Fruit fly (Drosophila melanogaster) whole organism, prepupa: Measurements from ENCODE around the gene CG11398.

Experiments used
- Blimp-1 ChIP-seq: fragments of 200-800 bp; sonication (Bioruptor generic); optimal IDR thresholded peaks from 3 replicates; lab custom pipeline; 2017; ENCODE audit warnings: missing biosample characterization, missing genetic modification characterization, mild to moderate bottlenecking, moderate library complexity, missing genetic modification reagents
- CG10631 ChIP-seq: fragments of 200-800 bp; sonication (Bioruptor generic); optimal IDR thresholded peaks from 2 replicates; lab custom pipeline; 2016; ENCODE audit warnings: missing biosample characterization, missing genetic modification characterization
- CG10669 ChIP-seq: fragments of 200-800 bp; sonication (Bioruptor generic); optimal IDR thresholded peaks from 3 replicates; lab custom pipeline; 2018; ENCODE audit warnings: missing biosample characterization, mild to moderate bottlenecking, missing genetic modification characterization, moderate library complexity
- CG11294 ChIP-seq: fragments of 200-800 bp; sonication (Bioruptor generic); IDR thresholded peaks from 2 replicates; pipeline ENCODE4 v1.3.6; 2022; ENCODE audit warnings: missing biosample characterization, missing genetic modification characterization
- CG11762 ChIP-seq: fragments of 200-800 bp; sonication (Bioruptor generic); optimal IDR thresholded peaks from 3 replicates; lab custom pipeline; 2016; ENCODE audit warnings: missing biosample characterization, missing genetic modification characterization; ENCODE audit not compliant: insufficient read depth
- CG11902 ChIP-seq: fragments of 200-800 bp; sonication (Bioruptor generic); optimal IDR thresholded peaks from 3 replicates; lab custom pipeline; 2016; ENCODE audit warnings: missing biosample characterization, missing genetic modification characterization
- CG1621 ChIP-seq: fragments of 200-800 bp; sonication (Bioruptor generic); optimal IDR thresholded peaks from 3 replicates; lab custom pipeline; 2018; ENCODE audit warnings: missing biosample characterization, mild to moderate bottlenecking, missing genetic modification characterization
- CG3032 ChIP-seq: fragments of 200-800 bp; optimal IDR thresholded peaks from 2 replicates; lab custom pipeline; 2019; ENCODE audit warnings: missing biosample characterization, mild to moderate bottlenecking, missing genetic modification characterization, moderate library complexity
- CG31627 ChIP-seq: fragments of 200-800 bp; sonication (Bioruptor generic); optimal IDR thresholded peaks from 3 replicates; lab custom pipeline; 2016; ENCODE audit warnings: missing biosample characterization, missing genetic modification characterization
- CG32006 ChIP-seq: fragments of 200-800 bp; sonication (Bioruptor generic); optimal IDR thresholded peaks from 3 replicates; lab custom pipeline; 2017; ENCODE audit warnings: missing biosample characterization, mild to moderate bottlenecking, missing genetic modification characterization
- CG3919 ChIP-seq: fragments of 200-800 bp; sonication (Bioruptor generic); optimal IDR thresholded peaks from 3 replicates; lab custom pipeline; 2016; ENCODE audit warnings: missing biosample characterization, missing genetic modification characterization
- CG4318 ChIP-seq: fragments of 200-800 bp; sonication (Bioruptor generic); optimal IDR thresholded peaks from 3 replicates; lab custom pipeline; 2017; ENCODE audit warnings: missing biosample characterization, mild to moderate bottlenecking, missing genetic modification characterization
- CG6163 ChIP-seq: fragments of 200-800 bp; sonication (Bioruptor generic); IDR thresholded peaks from 3 replicates; pipeline ENCODE4 v1.3.6; 2022; ENCODE audit warnings: missing biosample characterization, missing genetic modification characterization
- CG6276 ChIP-seq: fragments of 200-800 bp; sonication (Bioruptor generic); optimal IDR thresholded peaks from 2 replicates; lab custom pipeline; 2017; ENCODE audit warnings: missing biosample characterization, mild to moderate bottlenecking, missing genetic modification characterization
- CG6792 ChIP-seq: fragments of 200-800 bp; sonication (Bioruptor generic); optimal IDR thresholded peaks from 3 replicates; lab custom pipeline; 2016; ENCODE audit warnings: missing biosample characterization, missing genetic modification characterization
- CG6808 ChIP-seq: fragments of 200-800 bp; sonication (Bioruptor generic); optimal IDR thresholded peaks from 3 replicates; lab custom pipeline; 2017; ENCODE audit warnings: missing biosample characterization, missing genetic modification characterization, mild to moderate bottlenecking, moderate library complexity, missing genetic modification reagents
- CG6854 ChIP-seq: fragments of 200-800 bp; sonication (Bioruptor generic); optimal IDR thresholded peaks from 2 replicates; lab custom pipeline; 2017; ENCODE audit warnings: missing biosample characterization, mild to moderate bottlenecking, missing genetic modification characterization
- CG7368 ChIP-seq: fragments of 200-800 bp; sonication (Bioruptor generic); optimal IDR thresholded peaks from 3 replicates; lab custom pipeline; 2016; ENCODE audit warnings: missing biosample characterization, missing genetic modification characterization
- CG8119 ChIP-seq: fragments of 200-800 bp; sonication (Bioruptor generic); IDR thresholded peaks from 3 replicates; pipeline ENCODE4 v1.3.6; 2022; ENCODE audit warnings: missing biosample characterization, missing genetic modification characterization
- CG8632 ChIP-seq: fragments of 200-800 bp; sonication (Bioruptor generic); optimal IDR thresholded peaks from 3 replicates; lab custom pipeline; 2016; ENCODE audit warnings: missing biosample characterization, missing genetic modification characterization
- CG9139 ChIP-seq: fragments of 200-800 bp; sonication (Bioruptor generic); optimal IDR thresholded peaks from 3 replicates; lab custom pipeline; 2017; ENCODE audit warnings: missing biosample characterization, mild to moderate bottlenecking, missing genetic modification characterization
- Eip75B ChIP-seq: fragments of 200-800 bp; sonication (Bioruptor generic); optimal IDR thresholded peaks from 3 replicates; lab custom pipeline; 2016; ENCODE audit warnings: missing biosample characterization, missing genetic modification characterization
- Eip78C ChIP-seq: fragments of 200-800 bp; sonication (Bioruptor generic); peaks from one replicate; lab custom pipeline; 2016; ENCODE audit warnings: missing biosample characterization, missing genetic modification characterization
- Eip93F ChIP-seq: fragments of 200-800 bp; sonication (Bioruptor generic); optimal IDR thresholded peaks from 2 replicates; lab custom pipeline; 2016; ENCODE audit warnings: missing biosample characterization, mild to moderate bottlenecking, missing genetic modification characterization
- Ets21C ChIP-seq: fragments of 200-800 bp; sonication (Bioruptor generic); optimal IDR thresholded peaks from 3 replicates; lab custom pipeline; 2016; ENCODE audit warnings: missing biosample characterization, missing genetic modification characterization
- Gug ChIP-seq: fragments of 200-800 bp; sonication (Bioruptor generic); IDR thresholded peaks from 2 replicates; pipeline ENCODE4 v1.3.6; 2022; ENCODE audit warnings: missing biosample characterization, missing genetic modification characterization
- Hr39 ChIP-seq: fragments of 200-800 bp; sonication (Bioruptor generic); optimal IDR thresholded peaks from 2 replicates; lab custom pipeline; 2016; ENCODE audit warnings: missing biosample characterization, missing genetic modification characterization
- Hr4 ChIP-seq: fragments of 200-800 bp; sonication (Bioruptor generic); optimal IDR thresholded peaks from 3 replicates; lab custom pipeline; 2016; ENCODE audit warnings: missing biosample characterization, missing genetic modification characterization
- Lpt ChIP-seq: fragments of 200-800 bp; sonication (Bioruptor generic); optimal IDR thresholded peaks from 3 replicates; lab custom pipeline; 2016; ENCODE audit warnings: missing biosample characterization, missing genetic modification characterization
- Met ChIP-seq: fragments of 200-800 bp; sonication (Bioruptor generic); optimal IDR thresholded peaks from 3 replicates; lab custom pipeline; 2016; ENCODE audit warnings: missing biosample characterization, missing genetic modification characterization
- OdsH ChIP-seq: fragments of 200-800 bp; sonication (Bioruptor generic); optimal IDR thresholded peaks from 3 replicates; lab custom pipeline; 2016; ENCODE audit warnings: missing biosample characterization, missing genetic modification characterization
- Smox ChIP-seq: fragments of 200-800 bp; sonication (Bioruptor generic); optimal IDR thresholded peaks from 3 replicates; lab custom pipeline; 2016; ENCODE audit warnings: missing biosample characterization, missing genetic modification characterization
- Sox102F ChIP-seq: fragments of 200-800 bp; sonication (Bioruptor generic); optimal IDR thresholded peaks from 2 replicates; lab custom pipeline; 2016; ENCODE audit warnings: missing biosample characterization, mild to moderate bottlenecking, missing genetic modification characterization
- Sox15 ChIP-seq: fragments of 200-800 bp; sonication (Bioruptor generic); optimal IDR thresholded peaks from 3 replicates; lab custom pipeline; 2016; ENCODE audit warnings: missing biosample characterization, missing genetic modification characterization
- achi ChIP-seq: fragments of 200-800 bp; sonication (Bioruptor generic); optimal IDR thresholded peaks from 3 replicates; lab custom pipeline; 2016; ENCODE audit warnings: missing biosample characterization, missing genetic modification characterization
- acj6 ChIP-seq: fragments of 200-800 bp; sonication (Bioruptor generic); optimal IDR thresholded peaks from 3 replicates; lab custom pipeline; 2016; ENCODE audit warnings: missing biosample characterization, missing genetic modification characterization
- cyc ChIP-seq: fragments of 200-800 bp; sonication (Bioruptor generic); optimal IDR thresholded peaks from 3 replicates; lab custom pipeline; 2016; ENCODE audit warnings: missing biosample characterization, missing genetic modification characterization
- dac ChIP-seq: fragments of 200-800 bp; sonication (Bioruptor generic); optimal IDR thresholded peaks from 2 replicates; lab custom pipeline; 2017; ENCODE audit warnings: missing biosample characterization, mild to moderate bottlenecking, missing genetic modification characterization
- dsx ChIP-seq: fragments of 200-800 bp; optimal IDR thresholded peaks from 3 replicates; lab custom pipeline; 2019; ENCODE audit warnings: missing biosample characterization, mild to moderate bottlenecking, missing genetic modification characterization, moderate library complexity; ENCODE audit not compliant: poor library complexity, severe bottlenecking
- fd59A ChIP-seq: fragments of 200-800 bp; sonication (Bioruptor generic); optimal IDR thresholded peaks from 2 replicates; lab custom pipeline; 2017; ENCODE audit warnings: missing biosample characterization, mild to moderate bottlenecking, missing genetic modification characterization, missing genetic modification reagents
- fd85E ChIP-seq: fragments of 200-800 bp; sonication (Bioruptor generic); optimal IDR thresholded peaks from 3 replicates; lab custom pipeline; 2016; ENCODE audit warnings: missing biosample characterization, missing genetic modification characterization
- fkh ChIP-seq: fragments of 200-800 bp; sonication (Bioruptor generic); optimal IDR thresholded peaks from 3 replicates; lab custom pipeline; 2017; ENCODE audit warnings: missing biosample characterization, mild to moderate bottlenecking, missing genetic modification characterization, moderate library complexity
- lz ChIP-seq: fragments of 200-800 bp; sonication (Bioruptor generic); optimal IDR thresholded peaks from 3 replicates; lab custom pipeline; 2016; ENCODE audit warnings: missing biosample characterization, missing genetic modification characterization
- net ChIP-seq: fragments of 200-800 bp; sonication (Bioruptor generic); optimal IDR thresholded peaks from 3 replicates; lab custom pipeline; 2016; ENCODE audit warnings: missing biosample characterization, missing genetic modification characterization
- pdm3 ChIP-seq: fragments of 200-800 bp; sonication (Bioruptor generic); optimal IDR thresholded peaks from 3 replicates; lab custom pipeline; 2016; ENCODE audit warnings: missing biosample characterization, missing genetic modification characterization
- salr ChIP-seq, 2 experiments: fragments of 200-800 bp; sonication (Bioruptor generic); optimal IDR thresholded peaks; 3 replicates each; lab custom pipeline; 2016 to 2018; ENCODE audit warnings: missing biosample characterization in 2 of 2, missing genetic modification characterization in 2 of 2, mild to moderate bottlenecking in 1 of 2
- spab ChIP-seq: fragments of 200-800 bp; sonication (Bioruptor generic); optimal IDR thresholded peaks from 2 replicates; lab custom pipeline; 2017; ENCODE audit warnings: missing biosample characterization, mild to moderate bottlenecking, missing genetic modification characterization, missing genetic modification reagents
- ss ChIP-seq, 2 experiments: fragments of 200-800 bp; sonication (Bioruptor generic); optimal IDR thresholded peaks; 2 replicates in 1 of 2; 3 replicates in 1 of 2; lab custom pipeline; 2017 to 2018; ENCODE audit warnings: mild to moderate bottlenecking in 2 of 2, missing biosample characterization in 2 of 2, missing genetic modification characterization in 2 of 2, moderate library complexity in 1 of 2
- svp ChIP-seq: fragments of 200-800 bp; sonication (Bioruptor generic); peaks from one replicate; lab custom pipeline; 2016; ENCODE audit warnings: missing biosample characterization, missing genetic modification characterization
- topi ChIP-seq: fragments of 200-800 bp; sonication (Bioruptor generic); optimal IDR thresholded peaks from 3 replicates; lab custom pipeline; 2016; ENCODE audit warnings: missing biosample characterization, missing genetic modification characterization
- vri ChIP-seq: fragments of 200-800 bp; sonication (Bioruptor generic); optimal IDR thresholded peaks from 3 replicates; lab custom pipeline; 2016; ENCODE audit warnings: missing biosample characterization, mild to moderate bottlenecking, missing genetic modification characterization

The CG11398 gene

dm6 chrX:1209251-1210020 lies 5.5 kb downstream of the CG11398 start, which contains the start of gene CG11382:
Gene CG11382, plus strand, starts transcription at chrX:1209970.
- TF ChIP-seq CG1621 (tag; lab: Kevin White, UChicago), result no peak
- peak; percentile 14 for TF ChIP-seq Eip78C (GFP tag; lab: Kevin White, UChicago)
- no peak for TF ChIP-seq CG7368 (GFP tag; lab: Kevin White, UChicago)
- TF ChIP-seq Hr39 (GFP tag; lab: Kevin White, UChicago), result no peak
- TF ChIP-seq Smox (GFP tag; lab: Kevin White, UChicago), result peak; percentile 28
- TF ChIP-seq CG6854 (GFP tag; lab: Kevin White, UChicago), result no peak
- TF ChIP-seq Gug (GFP tag; lab: Robert Waterston, UW), result no peak
- no peak for TF ChIP-seq fkh
- TF ChIP-seq CG8119, result no peak
- no peak for TF ChIP-seq CG8632 (GFP tag; lab: Kevin White, UChicago)
- no peak for TF ChIP-seq dac (GFP tag; lab: Kevin White, UChicago)
- TF ChIP-seq CG3919 (GFP tag; lab: Kevin White, UChicago), result peak; percentile 20
- peak; percentile 37 for TF ChIP-seq Hr4 (GFP tag; lab: Kevin White, UChicago)
- no peak for TF ChIP-seq CG6808 (GFP tag; lab: Kevin White, UChicago)
- no peak for TF ChIP-seq vri (GFP tag; lab: Kevin White, UChicago)
- TF ChIP-seq lz (GFP tag; lab: Kevin White, UChicago), result no peak
- no peak for TF ChIP-seq CG4318 (GFP tag; lab: Kevin White, UChicago)
- no peak for TF ChIP-seq CG31627 (GFP tag; lab: Kevin White, UChicago)
- peak; percentile 28 for TF ChIP-seq topi (GFP tag; lab: Kevin White, UChicago)
- peak; percentile 24 for TF ChIP-seq pdm3 (GFP tag; lab: Kevin White, UChicago)
- no peak for TF ChIP-seq CG6276 (GFP tag; lab: Kevin White, UChicago)
- no peak for TF ChIP-seq Eip93F
- TF ChIP-seq CG10669, result no peak
- TF ChIP-seq CG6163 (GFP tag; lab: Robert Waterston, UW), result no peak
- peak; percentile 26 for TF ChIP-seq CG10631 (GFP tag; lab: Kevin White, UChicago)
- no peak for TF ChIP-seq CG9139 (GFP tag; lab: Kevin White, UChicago)
- TF ChIP-seq achi (GFP tag; lab: Kevin White, UChicago), result no peak
- TF ChIP-seq Ets21C, result no peak
- no peak for TF ChIP-seq net (GFP tag; lab: Kevin White, UChicago)
- peak; percentile 52 for TF ChIP-seq svp
- no peak for TF ChIP-seq fd59A
- no peak for TF ChIP-seq CG11294
- peak; percentile 14 for TF ChIP-seq Sox102F (GFP tag; lab: Kevin White, UChicago)
- TF ChIP-seq acj6 (GFP tag; lab: Kevin White, UChicago), result no peak
- TF ChIP-seq Met (GFP tag; lab: Kevin White, UChicago), result peak; percentile 39
- TF ChIP-seq spab (GFP tag; lab: Kevin White, UChicago), result no peak
- no peak for TF ChIP-seq dsx
- TF ChIP-seq fd85E (GFP tag; lab: Kevin White, UChicago), result no peak
- no peak for TF ChIP-seq Lpt (GFP tag; lab: Kevin White, UChicago)
- no peak for TF ChIP-seq Eip75B (GFP tag; lab: Kevin White, UChicago)
- peak; percentile 88 for TF ChIP-seq Blimp-1
- TF ChIP-seq Sox15, result no peak
- no peak for TF ChIP-seq salr (GFP tag; optimal IDR thresholded peaks at IDR 0.05; lab: Kevin White, UChicago)
- TF ChIP-seq CG32006 (GFP tag; lab: Kevin White, UChicago), result peak; percentile 28
- no peak for TF ChIP-seq OdsH (GFP tag; lab: Kevin White, UChicago)
- TF ChIP-seq CG11902 (GFP tag; lab: Kevin White, UChicago), result no peak
- no peak for TF ChIP-seq CG11762 (GFP tag; lab: Kevin White, UChicago)
- TF ChIP-seq ss (GFP tag; optimal IDR thresholded peaks at IDR 0.05; lab: Kevin White, UChicago), result no peak
- TF ChIP-seq CG6792, result no peak
- no peak for TF ChIP-seq CG3032
- TF ChIP-seq cyc (GFP tag; lab: Kevin White, UChicago), result peak; percentile 7
